Worm (Caenorhabditis elegans): ENCODE measurements around the gene eef-1A.1.
A peak's percentile ranks its signal among the peaks of the same experiment; 100 is the strongest.

The eef-1A.1 gene

ce11 chrIII:6958674-6959241 is 12.8 kb downstream of the eef-1A.1 start (continued):
- peak; percentile 28; the same call in 1 of the 2 replicates for TF ChIP-seq hsf-1 (GFP tag; IDR thresholded peaks at IDR 0.05)
- no peak for TF ChIP-seq ceh-79 (tag; optimal IDR thresholded peaks at IDR 0.05)
- TF ChIP-seq B0019.2 (GFP tag; conservative IDR thresholded peaks at IDR 0.05) = no peak
- peak; percentile 76 for TF ChIP-seq madf-6 (GFP tag; IDR thresholded peaks at IDR 0.05)
- TF ChIP-seq F49E8.2 (tag; optimal IDR thresholded peaks at IDR 0.05; ENCODE audit: insufficient read depth) = peak; percentile 33
- peak in 1 of 2 experiments; percentile 9 for TF ChIP-seq rec-8 (tag; optimal IDR thresholded peaks at IDR 0.05)
- peak; percentile 72 for TF ChIP-seq ceh-91 (GFP tag; IDR thresholded peaks at IDR 0.05)
- no peak for TF ChIP-seq mes-4 (tag; optimal IDR thresholded peaks at IDR 0.05)

- TF ChIP-seq ztf-28 (GFP tag; IDR thresholded peaks at IDR 0.05) = no peak
- TF ChIP-seq lin-26 (GFP tag; IDR thresholded peaks at IDR 0.05) = no peak
- TF ChIP-seq lag-1 (GFP tag; IDR thresholded peaks at IDR 0.05) = no peak
- no peak for TF ChIP-seq him-1 (tag; optimal IDR thresholded peaks at IDR 0.05)
- no peak for TF ChIP-seq egl-44 (GFP tag; IDR thresholded peaks at IDR 0.05)
- no peak for TF ChIP-seq ztf-26 (tag; optimal IDR thresholded peaks at IDR 0.05)
Observed at ce11 chrIII:6955766-6956165, 15.7 kb downstream of the eef-1A.1 start.

- TF ChIP-seq efl-1 (GFP tag; optimal IDR thresholded peaks at IDR 0.05) (no peak), let-607 (tag; optimal IDR thresholded peaks at IDR 0.05) (no peak), snpc-3.4 (tag; optimal IDR thresholded peaks at IDR 0.05) (no peak), ceh-58 (GFP tag; IDR thresholded peaks at IDR 0.05) (no peak), ztf-25 (GFP tag; IDR thresholded peaks at IDR 0.05) (no peak)
Observed at ce11 chrIII:6953978-6954377, 17.5 kb downstream of the eef-1A.1 start.

ce11 chrIII:6953373-6953772 is 18.1 kb downstream of the eef-1A.1 start:
- TF ChIP-seq Y79H2A.3 (GFP tag; conservative IDR thresholded peaks at IDR 0.05) (no peak), zfh-2 (GFP tag; conservative IDR thresholded peaks at IDR 0.05) (peak; percentile 51; the same call in 1 of the 2 replicates)

- no peak for TF ChIP-seq cebp-2 (GFP tag; IDR thresholded peaks at IDR 0.05)
- TF ChIP-seq repo-1 (tag; optimal IDR thresholded peaks at IDR 0.05) = no peak
- no peak for TF ChIP-seq snpc-4 (GFP tag; optimal IDR thresholded peaks at IDR 0.05)
- TF ChIP-seq snpc-4 (tag; optimal IDR thresholded peaks at IDR 0.05) = peak in 1 of 4 experiments; percentile 32
- no peak for TF ChIP-seq snpc-1.3 (tag; optimal IDR thresholded peaks at IDR 0.05; ENCODE audit: insufficient read depth)
- no peak for TF ChIP-seq lsl-1 (GFP tag; optimal IDR thresholded peaks at IDR 0.05)
- TF ChIP-seq snpc-3.4 (tag; optimal IDR thresholded peaks at IDR 0.05) = no peak
- no peak for TF ChIP-seq efl-1 (GFP tag; optimal IDR thresholded peaks at IDR 0.05)
- TF ChIP-seq rec-8 (tag; optimal IDR thresholded peaks at IDR 0.05) = no peak
- no peak for TF ChIP-seq F23B12.7 (tag; optimal IDR thresholded peaks at IDR 0.05; ENCODE audit: insufficient read depth)
- no peak for TF ChIP-seq cebp-1 (GFP tag; IDR thresholded peaks at IDR 0.05)
- peak; percentile 11 for TF ChIP-seq cebp-1 (tag; optimal IDR thresholded peaks at IDR 0.05)
- TF ChIP-seq let-607 (tag; optimal IDR thresholded peaks at IDR 0.05) = peak in 1 of 2 experiments; percentile 13
Observed at ce11 chrIII:6951435-6951834, 20.1 kb downstream of the eef-1A.1 start.

Data from whole organism, young adult.